Worm (Caenorhabditis elegans) whole organism, dauer: ENCODE data around the gene F53G2.3.

Source experiments
- unc-62 ChIP-seq: sonication (generic microtip); optimal IDR thresholded peaks from 2 replicates; lab custom pipeline; 2017; ENCODE audit warnings: missing biosample characterization, missing genetic modification reagents, missing genetic modification characterization

Gene F53G2.3

ce11 chrII:2468885-2469284 lies 11.3 kb upstream of the F53G2.3 start:
- TF ChIP-seq unc-62 (GFP tag; lab: Kevin White, UChicago) = no peak

ce11 chrII:2473270-2473669 lies 6.9 kb upstream of the F53G2.3 start, which contains the start of gene tsr-1:
TSS of gene tsr-1 (minus strand) at chrII:2473370.
- TF ChIP-seq unc-62 (GFP tag; lab: Kevin White, UChicago) = no peak

ce11 chrII:2478543-2478942 lies 1.7 kb upstream of the F53G2.3 start, which contains the start of gene mnat-1:
TSS of gene mnat-1 (minus strand) at chrII:2478643.
- no peak for TF ChIP-seq unc-62 (GFP tag; lab: Kevin White, UChicago)

- TF ChIP-seq unc-62 (GFP tag; lab: Kevin White, UChicago) = no peak
Measured at ce11 chrII:2479047-2479446, 1.2 kb upstream of the F53G2.3 start, which contains the start of gene F53G2.12. TSS of gene F53G2.12 (minus strand) at chrII:2479090.

ce11 chrII:2481621-2482020 lies 1.4 kb downstream of the F53G2.3 start, which contains the start of gene F53G2.2:
TSS of gene F53G2.2 (plus strand) at chrII:2481921.
- TF ChIP-seq unc-62 (GFP tag; lab: Kevin White, UChicago) = no peak

ce11 chrII:2483507-2483906 lies 3.3 kb downstream of the F53G2.3 start, which contains the start of gene F53G2.13:
TSS of gene F53G2.13 (plus strand) at chrII:2483807.
- TF ChIP-seq unc-62 (GFP tag; lab: Kevin White, UChicago) = no peak

- TF ChIP-seq unc-62 (GFP tag; lab: Kevin White, UChicago) = no peak
Measured at ce11 chrII:2488386-2488785, 8.2 kb downstream of the F53G2.3 start, which contains the start of gene F53G2.1. TSS of gene F53G2.1 (plus strand) at chrII:2488686.

- TF ChIP-seq unc-62 (GFP tag; lab: Kevin White, UChicago) = no peak
Measured at ce11 chrII:2503703-2504430, 23.7 kb downstream of the F53G2.3 start.

ce11 chrII:2504431-2504928 lies 24.3 kb downstream of the F53G2.3 start, which contains the start of gene gbas-1:
TSS of gene gbas-1 (plus strand) at chrII:2504878.
- no peak for TF ChIP-seq unc-62 (GFP tag; lab: Kevin White, UChicago)

- no peak for TF ChIP-seq unc-62 (GFP tag; lab: Kevin White, UChicago)
Measured at ce11 chrII:2518487-2518886, 38.3 kb downstream of the F53G2.3 start.

- no peak for TF ChIP-seq unc-62 (GFP tag; lab: Kevin White, UChicago)
Measured at ce11 chrII:2521960-2522359, 41.8 kb downstream of the F53G2.3 start, which contains the start of gene bath-13. TSS of gene bath-13 (minus strand) at chrII:2522060.

- TF ChIP-seq unc-62 (GFP tag; lab: Kevin White, UChicago) = no peak
Measured at ce11 chrII:2525652-2526051, 45.5 kb downstream of the F53G2.3 start.

- TF ChIP-seq unc-62 (GFP tag; lab: Kevin White, UChicago) = no peak
Measured at ce11 chrII:2526887-2527286, 46.7 kb downstream of the F53G2.3 start.

- no peak for TF ChIP-seq unc-62 (GFP tag; lab: Kevin White, UChicago)
Measured at ce11 chrII:2530496-2530895, 50.3 kb downstream of the F53G2.3 start, which contains the start of gene K02F6.6. TSS of gene K02F6.6 (plus strand) at chrII:2530796.
